Worm (Caenorhabditis elegans) whole organism, early embryonic: ENCODE data around the gene clc-1.

Source experiments
- ceh-36 ChIP-seq: sonication (generic microtip); optimal IDR thresholded peaks from 2 replicates; lab custom pipeline; 2016; ENCODE audit warnings: missing genetic modification characterization, inconsistent platforms, missing compliant biosample characterization
- ets-7 ChIP-seq: sonication (generic microtip); optimal IDR thresholded peaks from 2 replicates; lab custom pipeline; 2016; ENCODE audit warnings: missing genotype, missing genetic modification characterization, missing compliant biosample characterization
- hmbx-1 ChIP-seq: sonication (generic microtip); optimal IDR thresholded peaks from 2 replicates; lab custom pipeline; 2016; ENCODE audit warnings: mild to moderate bottlenecking, missing genetic modification characterization, missing compliant biosample characterization

DNA sequence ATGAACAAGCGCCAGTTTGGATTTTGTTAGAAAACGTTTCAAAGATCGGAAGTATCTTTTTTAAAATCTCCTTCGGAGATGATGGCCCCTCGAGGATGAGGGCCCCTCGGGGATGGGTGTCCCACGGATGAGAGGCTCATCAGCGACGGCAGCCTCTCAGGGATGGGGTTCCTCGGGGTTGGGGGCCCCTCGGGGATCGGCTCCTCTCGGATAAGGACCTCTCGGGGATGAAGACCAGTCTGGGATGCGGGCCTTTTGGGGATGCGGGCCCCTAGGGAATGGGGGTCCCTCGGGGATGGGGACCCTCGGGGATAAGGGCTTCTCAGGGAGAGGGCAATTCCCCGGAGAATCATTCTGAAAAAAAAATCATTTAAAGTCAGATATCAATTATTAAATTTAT is 3.1 kb downstream of the clc-1 start:
- TF ChIP-seq ceh-36 (no peak), hmbx-1 (tag; lab: Kevin White, UChicago) (no peak), ets-7 (tag; lab: Kevin White, UChicago) (no peak)
